Worm (Caenorhabditis elegans) whole organism, young adult: ENCODE measurements around the gene sru-4.

ENCODE experiments used
- B0035.1 ChIP-seq: sonication (generic microtip); optimal IDR thresholded peaks from 2 replicates; lab custom pipeline; 2016; ENCODE audit warnings: missing genetic modification characterization, mild to moderate bottlenecking, missing compliant biosample characterization, missing genotype, missing genetic modification reagents
- Y56A3A.18 ChIP-seq: fragments of 200-800 bp; sonication (Bioruptor generic); IDR thresholded peaks from 2 replicates; pipeline ENCODE4 v1.3.6; 2022; ENCODE audit warnings: missing genetic modification reagents, missing genetic modification characterization, missing compliant biosample characterization
- dpl-1 ChIP-seq: fragments of 150-350 bp; optimal IDR thresholded peaks from 2 replicates; lab custom pipeline; 2014; ENCODE audit warnings: missing biosample characterization, missing genetic modification reagents, missing genetic modification characterization
- efl-1 ChIP-seq: fragments of 150-350 bp; optimal IDR thresholded peaks from 2 replicates; lab custom pipeline; 2014; ENCODE audit warnings: missing biosample characterization, missing genetic modification reagents, missing genetic modification characterization
- hlh-12 ChIP-seq: sonication (generic microtip); optimal IDR thresholded peaks from 2 replicates; lab custom pipeline; 2016; ENCODE audit warnings: missing genetic modification characterization, missing compliant biosample characterization
- repo-1 ChIP-seq: sonication (generic microtip); optimal IDR thresholded peaks from 2 replicates; lab custom pipeline; 2017; ENCODE audit warnings: mild to moderate bottlenecking, missing genetic modification characterization, missing compliant biosample characterization
- sea-2 ChIP-seq: fragments of 200-800 bp; sonication (Bioruptor generic); IDR thresholded peaks from 2 replicates; pipeline ENCODE4 v1.3.6; 2022; ENCODE audit warnings: missing genetic modification characterization, missing compliant biosample characterization
- snpc-4 ChIP-seq, 5 experiments: fragments of 150-350 bp in 1 of 5; sonication (generic microtip) in 4 of 5; optimal IDR thresholded peaks; 2 replicates each; lab custom pipeline; 2014 to 2018; ENCODE audit warnings: missing genetic modification characterization in 5 of 5, missing biosample characterization in 3 of 5, antibody characterized with exemption in 2 of 5, mild to moderate bottlenecking in 2 of 5, missing compliant biosample characterization in 2 of 5, missing genotype in 2 of 5, moderate library complexity in 2 of 5, missing genetic modification reagents in 1 of 5
- tbx-9 ChIP-seq: sonication (generic microtip); optimal IDR thresholded peaks from 2 replicates; lab custom pipeline; 2016; ENCODE audit warnings: borderline replicate concordance, missing genetic modification characterization, inconsistent platforms, missing compliant biosample characterization
- unc-130 ChIP-seq: sonication (generic microtip); optimal IDR thresholded peaks from 2 replicates; lab custom pipeline; 2016; ENCODE audit warnings: missing genetic modification reagents, missing genetic modification characterization, missing compliant biosample characterization

DNA sequence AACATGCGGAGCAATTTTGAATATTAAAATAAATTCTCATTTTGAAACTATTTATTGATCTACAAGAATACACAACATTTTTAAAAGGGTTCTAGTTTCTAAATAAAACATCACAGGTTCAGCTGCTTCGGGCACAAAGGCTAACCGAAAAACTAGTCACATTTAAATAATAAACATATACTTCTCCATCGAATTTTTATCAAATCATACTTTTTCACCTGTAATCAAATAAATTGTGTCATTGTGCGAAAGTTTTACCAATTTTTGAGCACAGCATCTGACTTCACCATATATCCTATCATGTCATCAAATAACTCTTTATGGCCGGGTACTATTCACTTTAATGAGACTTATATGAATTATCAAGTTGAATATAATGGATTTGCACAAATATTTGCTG, 7.9 kb upstream of the sru-4 start, which contains the start of gene sru-6:
- TF ChIP-seq efl-1 (GFP tag; lab: Kevin White, UChicago) (no peak), unc-130 (GFP tag; lab: Kevin White, UChicago) (no peak), dpl-1 (GFP tag; lab: Kevin White, UChicago) (no peak), repo-1 (no peak), sea-2 (GFP tag; lab: Robert Waterston, UW) (no peak), hlh-12 (no peak), B0035.1 (no peak), tbx-9 (no peak), snpc-4 (GFP tag; optimal IDR thresholded peaks at IDR 0.05; lab: Kevin White, UChicago) (no peak), snpc-4 (tag; optimal IDR thresholded peaks at IDR 0.05; lab: Kevin White, UChicago) (no peak), Y56A3A.18 (no peak)
